Fruit fly (Drosophila melanogaster) whole organism, adult: Measurements from ENCODE around the gene SCAR.

ENCODE experiments used
- CG12768 ChIP-seq: fragments of 200-800 bp; sonication (Bioruptor generic); optimal IDR thresholded peaks from 2 replicates; lab custom pipeline; 2017; ENCODE audit warnings: missing biosample characterization, missing genetic modification characterization, mild to moderate bottlenecking, moderate library complexity, missing genetic modification reagents
- CG14711 ChIP-seq: fragments of 200-800 bp; sonication (Bioruptor generic); optimal IDR thresholded peaks from 2 replicates; lab custom pipeline; 2018; ENCODE audit warnings: missing biosample characterization, mild to moderate bottlenecking, missing genetic modification characterization, moderate library complexity
- CG1620 ChIP-seq: fragments of 200-800 bp; sonication (Bioruptor generic); optimal IDR thresholded peaks from 2 replicates; lab custom pipeline; 2016; ENCODE audit warnings: missing biosample characterization, missing genetic modification characterization
- CG7045 ChIP-seq: fragments of 200-800 bp; sonication (Bioruptor generic); optimal IDR thresholded peaks from 2 replicates; lab custom pipeline; 2017; ENCODE audit warnings: missing biosample characterization, mild to moderate bottlenecking, missing genetic modification characterization
- CG7101 ChIP-seq: fragments of 200-800 bp; sonication (Bioruptor generic); optimal IDR thresholded peaks from 2 replicates; lab custom pipeline; 2018; ENCODE audit warnings: missing biosample characterization, mild to moderate bottlenecking, missing genetic modification characterization, moderate library complexity
- Crg-1 ChIP-seq: fragments of 200-800 bp; sonication (Bioruptor generic); optimal IDR thresholded peaks from 2 replicates; lab custom pipeline; 2016; ENCODE audit warnings: missing biosample characterization, missing genetic modification characterization
- Hr96 ChIP-seq: fragments of 200-800 bp; sonication (Bioruptor generic); optimal IDR thresholded peaks from 2 replicates; lab custom pipeline; 2016; ENCODE audit warnings: missing biosample characterization, missing genetic modification characterization
- cnc ChIP-seq, 2 experiments: fragments of >200 bp; optimal IDR thresholded peaks; 2 replicates each; lab custom pipeline; 2017
- kay ChIP-seq: fragments of 200-800 bp; sonication (Bioruptor generic); peaks from one replicate; lab custom pipeline; 2016; ENCODE audit warnings: missing biosample characterization, missing genetic modification characterization, borderline replicate concordance
- ovo ChIP-seq: fragments of 200-800 bp; sonication (Bioruptor generic); optimal IDR thresholded peaks from 2 replicates; lab custom pipeline; 2016; ENCODE audit warnings: missing biosample characterization, missing genetic modification characterization
- pad ChIP-seq: fragments of 200-800 bp; sonication (Bioruptor generic); optimal IDR thresholded peaks from 3 replicates; lab custom pipeline; 2017; ENCODE audit warnings: missing biosample characterization, missing genetic modification characterization, mild to moderate bottlenecking, moderate library complexity, missing genetic modification reagents
- toe ChIP-seq: fragments of 200-800 bp; sonication (Bioruptor generic); optimal IDR thresholded peaks from 2 replicates; lab custom pipeline; 2016; ENCODE audit warnings: missing biosample characterization, missing genetic modification characterization

DNA sequence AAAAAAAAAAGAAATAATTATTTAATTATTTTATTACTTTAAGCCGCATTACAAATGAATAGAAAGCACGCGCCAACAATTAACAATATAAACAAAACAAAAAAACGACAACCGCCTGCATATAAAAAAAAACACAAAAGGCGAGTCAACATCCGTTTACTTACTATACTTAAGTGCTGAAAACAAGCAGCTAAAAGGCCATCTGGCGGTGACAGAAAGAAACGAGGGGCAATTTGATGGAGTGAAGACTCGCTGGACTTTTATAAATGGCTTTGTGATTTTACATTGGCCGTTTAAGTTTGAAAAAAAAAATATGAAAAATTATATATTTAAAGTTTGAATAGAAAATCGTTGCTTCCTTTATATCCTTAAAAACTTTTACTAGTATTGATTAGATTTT is 36.4 kb upstream of the SCAR start:
- TF ChIP-seq pad, result no peak
- peak; percentile 25 for TF ChIP-seq kay
- TF ChIP-seq CG1620 (GFP tag; lab: Kevin White, UChicago), result no peak
- no peak for TF ChIP-seq CG7101 (tag; lab: Kevin White, UChicago)
- TF ChIP-seq ovo, result no peak
- TF ChIP-seq CG12768 (GFP tag; lab: Kevin White, UChicago), result no peak
- TF ChIP-seq CG14711 (tag; lab: Kevin White, UChicago), result no peak
- TF ChIP-seq Hr96, result no peak
- TF ChIP-seq CG7045, result no peak
- no peak for TF ChIP-seq Crg-1 (GFP tag; lab: Kevin White, UChicago)
- no peak for TF ChIP-seq toe (GFP tag; lab: Kevin White, UChicago)
- TF ChIP-seq cnc (optimal IDR thresholded peaks at IDR 0.05; lab: Kevin White, UChicago), result no peak
